Worm (Caenorhabditis elegans) whole organism, late embryonic: ENCODE data around the gene nhr-241.

Source experiments
- Y22D7AL.16 ChIP-seq: sonication (generic microtip); optimal IDR thresholded peaks from 2 replicates; lab custom pipeline; 2016; ENCODE audit warnings: missing genetic modification characterization, missing compliant biosample characterization
- ahr-1 ChIP-seq: sonication (generic microtip); optimal IDR thresholded peaks from 2 replicates; lab custom pipeline; 2016; ENCODE audit warnings: missing genetic modification characterization, missing compliant biosample characterization
- ama-1 ChIP-seq: fragments of 150-350 bp; optimal IDR thresholded peaks from 2 replicates; lab custom pipeline; 2014
- ceh-22 ChIP-seq: sonication (generic microtip); optimal IDR thresholded peaks from 2 replicates; lab custom pipeline; 2017; ENCODE audit warnings: missing biosample characterization, missing genetic modification characterization
- dve-1 ChIP-seq: sonication (generic microtip); optimal IDR thresholded peaks from 2 replicates; lab custom pipeline; 2017; ENCODE audit warnings: antibody characterized with exemption, mild to moderate bottlenecking, missing genetic modification characterization, missing compliant biosample characterization
- elt-2 ChIP-seq: sonication (generic microtip); optimal IDR thresholded peaks from 2 replicates; lab custom pipeline; 2016; ENCODE audit warnings: missing genetic modification reagents, missing genetic modification characterization, missing compliant biosample characterization
- nhr-11 ChIP-seq: fragments of 150-350 bp; optimal IDR thresholded peaks from 2 replicates; lab custom pipeline; 2014; ENCODE audit warnings: missing biosample characterization, missing genetic modification characterization
- sox-4 ChIP-seq: sonication (generic microtip); optimal IDR thresholded peaks from 2 replicates; lab custom pipeline; 2017; ENCODE audit warnings: mild to moderate bottlenecking, missing genetic modification characterization, inconsistent platforms, missing compliant biosample characterization
- syd-9 ChIP-seq: sonication (generic microtip); optimal IDR thresholded peaks from 2 replicates; lab custom pipeline; 2016; ENCODE audit warnings: mild to moderate bottlenecking, missing genetic modification characterization, moderate library complexity, missing compliant biosample characterization
- tbx-2 ChIP-seq: sonication (generic microtip); optimal IDR thresholded peaks from 2 replicates; lab custom pipeline; 2016; ENCODE audit warnings: missing genetic modification characterization, missing compliant biosample characterization

- TF ChIP-seq ceh-22 (tag; lab: Kevin White, UChicago), result no peak
- peak; percentile 88 for TF ChIP-seq dve-1
- TF ChIP-seq elt-2 (tag; lab: Kevin White, UChicago), result no peak
- TF ChIP-seq ahr-1 (tag; lab: Kevin White, UChicago), result no peak
- TF ChIP-seq Y22D7AL.16 (tag; lab: Kevin White, UChicago), result no peak
- TF ChIP-seq tbx-2 (tag; lab: Kevin White, UChicago), result no peak
- TF ChIP-seq syd-9, result no peak
- no peak for TF ChIP-seq nhr-11 (tag; lab: Kevin White, UChicago)
- no peak for TF ChIP-seq sox-4 (tag; lab: Kevin White, UChicago)
- no peak for TF ChIP-seq ama-1 (lab: Kevin White, UChicago)
Measured at ce11 chrV:18722510-18723299, 23.5 kb downstream of the nhr-241 start.
